Worm (Caenorhabditis elegans): ENCODE results near the gene C01G6.9.

- TF ChIP-seq skn-1 (tag; optimal IDR thresholded peaks at IDR 0.05) = no peak
- TF ChIP-seq nhr-28 (tag; optimal IDR thresholded peaks at IDR 0.05) = no peak
- no peak for TF ChIP-seq tbx-2 (tag; optimal IDR thresholded peaks at IDR 0.05)
- TF ChIP-seq unc-39 (tag; optimal IDR thresholded peaks at IDR 0.05) = no peak
- TF ChIP-seq nhr-12 (tag; optimal IDR thresholded peaks at IDR 0.05) = no peak
- no peak for TF ChIP-seq R02D3.7 (tag; optimal IDR thresholded peaks at IDR 0.05)
- TF ChIP-seq ztf-11 (tag; optimal IDR thresholded peaks at IDR 0.05) = no peak
- no peak for TF ChIP-seq nhr-237 (tag; optimal IDR thresholded peaks at IDR 0.05)
- no peak for TF ChIP-seq egl-5 (tag; optimal IDR thresholded peaks at IDR 0.05)
- TF ChIP-seq elt-2 (tag; optimal IDR thresholded peaks at IDR 0.05) = no peak
Observed at ce11 chrII:9260026-9260425, 35.6 kb downstream of the C01G6.9 start.

Measured in whole organism, L3 larva.